Fruit fly (Drosophila melanogaster): Measurements from ENCODE around the gene CG15219.

DNA sequence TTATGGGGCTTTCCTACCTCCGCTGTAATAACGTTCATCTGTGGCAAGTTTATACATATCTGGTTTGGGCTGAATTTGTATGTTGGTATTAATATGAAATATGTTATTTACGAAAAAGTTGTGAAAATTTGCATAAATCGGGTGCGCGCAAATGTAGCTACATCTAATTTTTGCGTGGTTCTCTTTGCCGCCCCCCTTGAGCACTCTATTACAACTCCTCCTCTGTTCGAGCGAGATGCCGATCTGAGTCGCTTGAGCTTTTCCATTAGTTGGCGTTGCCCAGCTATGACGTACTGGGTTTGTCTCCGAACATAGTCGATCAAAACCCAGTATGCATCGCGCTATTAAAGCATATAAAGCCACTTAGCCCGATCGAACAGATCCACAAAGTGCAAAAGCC is 3.4 kb upstream of the CG15219 start, which contains the start of gene CG6675:
- no peak for TF ChIP-seq usp (GFP tag; optimal IDR thresholded peaks at IDR 0.05)
- no peak for TF ChIP-seq zen2 (GFP tag; IDR thresholded peaks at IDR 0.05; ENCODE audit: partially characterized antibody)
- TF ChIP-seq CG10543 (GFP tag; optimal IDR thresholded peaks at IDR 0.05) = no peak
- TF ChIP-seq croc (GFP tag; conservative IDR thresholded peaks at IDR 0.05) = no peak
- no peak for TF ChIP-seq eve (GFP tag; optimal IDR thresholded peaks at IDR 0.05)
- no peak for TF ChIP-seq zfh2 (GFP tag; optimal IDR thresholded peaks at IDR 0.05)
- TF ChIP-seq CG31441 (GFP tag; IDR thresholded peaks at IDR 0.05) = no peak
- TF ChIP-seq p53 (GFP tag; optimal IDR thresholded peaks at IDR 0.05) = no peak
- TF ChIP-seq Ada2b (GFP tag; IDR thresholded peaks at IDR 0.05) = no peak
- TF ChIP-seq run (tag; optimal IDR thresholded peaks at IDR 0.05) = no peak
- no peak for TF ChIP-seq rib (GFP tag; IDR thresholded peaks at IDR 0.05)
- no peak for TF ChIP-seq CG6254 (GFP tag; optimal IDR thresholded peaks at IDR 0.05)
- TF ChIP-seq CG18764 (GFP tag; optimal IDR thresholded peaks at IDR 0.05) = no peak
